Worm (Caenorhabditis elegans): ENCODE measurements around the gene cyp-35A2.
"Not testable (repeated sequence)": the region's sequence is repeated elsewhere in the genome, so short reads cannot be mapped to it uniquely, and the experiment has no call there.

cyp-35A2 gene

ce11 chrV:7341942-7342341 is 22.0 kb downstream of the cyp-35A2 start, which contains the start of the genes nhr-263 and nhr-148:
nhr-263 (minus strand) TSS chrV:7342042.
nhr-148 (plus strand) TSS chrV:7342156.
- TF ChIP-seq unc-62 (GFP tag; optimal IDR thresholded peaks at IDR 0.05) (no peak), lsy-2 (tag; optimal IDR thresholded peaks at IDR 0.05) (no peak), ceh-43 (GFP tag; optimal IDR thresholded peaks at IDR 0.05) (no peak), blmp-1 (tag; optimal IDR thresholded peaks at IDR 0.05) (no peak), mep-1 (tag; optimal IDR thresholded peaks at IDR 0.05) (no peak), pha-4 (tag; optimal IDR thresholded peaks at IDR 0.05) (no peak), M03D4.4 (tag; optimal IDR thresholded peaks at IDR 0.05) (no peak), drap-1 (GFP tag; optimal IDR thresholded peaks at IDR 0.05) (no peak), elt-3 (tag; optimal IDR thresholded peaks at IDR 0.05) (no peak), ztf-11 (tag; optimal IDR thresholded peaks at IDR 0.05) (no peak), flh-1 (GFP tag; optimal IDR thresholded peaks at IDR 0.05) (no peak), zip-8 (tag; optimal IDR thresholded peaks at IDR 0.05) (no peak), lin-32 (GFP tag; optimal IDR thresholded peaks at IDR 0.05) (no peak), ham-2 (GFP tag; optimal IDR thresholded peaks at IDR 0.05) (no peak)

- TF ChIP-seq elt-3 (tag; optimal IDR thresholded peaks at IDR 0.05) = no peak
- TF ChIP-seq zip-8 (tag; optimal IDR thresholded peaks at IDR 0.05) = no peak
- TF ChIP-seq mls-2 (tag; optimal IDR thresholded peaks at IDR 0.05) = no peak
- TF ChIP-seq unc-39 (tag; optimal IDR thresholded peaks at IDR 0.05) = no peak
- TF ChIP-seq lin-13 (tag; optimal IDR thresholded peaks at IDR 0.05) = no peak
- no peak for TF ChIP-seq unc-120 (tag; optimal IDR thresholded peaks at IDR 0.05; ENCODE audit: poor library complexity, severe bottlenecking)
- no peak for TF ChIP-seq snpc-4 (tag; optimal IDR thresholded peaks at IDR 0.05)
These were observed 24.2 kb downstream of the cyp-35A2 start, which contains the start of gene srh-187 for ce11 chrV:7339831-7340230. srh-187 (minus strand) TSS chrV:7339931.

ce11 chrV:7337218-7337617 is 26.8 kb downstream of the cyp-35A2 start, which contains the start of gene F10G2.7:
F10G2.7 (minus strand) TSS chrV:7337318.
- TF ChIP-seq nhr-12 (tag; optimal IDR thresholded peaks at IDR 0.05); elt-3 (tag; optimal IDR thresholded peaks at IDR 0.05); ces-1 (GFP tag; optimal IDR thresholded peaks at IDR 0.05): not testable (repeated sequence)

- TF ChIP-seq ham-2 (GFP tag; optimal IDR thresholded peaks at IDR 0.05) (no peak), unc-120 (tag; optimal IDR thresholded peaks at IDR 0.05; ENCODE audit: poor library complexity, severe bottlenecking) (no peak), lin-32 (GFP tag; optimal IDR thresholded peaks at IDR 0.05) (no peak), elt-3 (tag; optimal IDR thresholded peaks at IDR 0.05) (no peak), hlh-1 (tag; optimal IDR thresholded peaks at IDR 0.05) (peak; percentile 25), nhr-237 (tag; optimal IDR thresholded peaks at IDR 0.05) (no peak), pha-4 (tag; optimal IDR thresholded peaks at IDR 0.05) (no peak), ceh-39 (tag; optimal IDR thresholded peaks at IDR 0.05) (no peak)
These were observed 31.7 kb downstream of the cyp-35A2 start, which contains the start of gene F10G2.1 for ce11 chrV:7332253-7332652. F10G2.1 (plus strand) TSS chrV:7332553.

- TF ChIP-seq unc-120 (tag; optimal IDR thresholded peaks at IDR 0.05; ENCODE audit: poor library complexity, severe bottlenecking) = no peak
- no peak for TF ChIP-seq unc-62 (GFP tag; optimal IDR thresholded peaks at IDR 0.05)
- TF ChIP-seq drap-1 (GFP tag; optimal IDR thresholded peaks at IDR 0.05) = no peak
- TF ChIP-seq lin-32 (GFP tag; optimal IDR thresholded peaks at IDR 0.05) = no peak
- TF ChIP-seq snpc-4 (tag; optimal IDR thresholded peaks at IDR 0.05) = no peak
- no peak for TF ChIP-seq nhr-2 (tag; optimal IDR thresholded peaks at IDR 0.05)
- no peak for TF ChIP-seq elt-3 (tag; optimal IDR thresholded peaks at IDR 0.05)
- TF ChIP-seq hlh-1 (tag; optimal IDR thresholded peaks at IDR 0.05) = no peak
- TF ChIP-seq nhr-76 (tag; optimal IDR thresholded peaks at IDR 0.05) = no peak
- no peak for TF ChIP-seq flh-1 (GFP tag; optimal IDR thresholded peaks at IDR 0.05)
- TF ChIP-seq zip-8 (tag; optimal IDR thresholded peaks at IDR 0.05) = no peak
- TF ChIP-seq lsy-2 (tag; optimal IDR thresholded peaks at IDR 0.05) = no peak
- no peak for TF ChIP-seq mab-5 (tag; optimal IDR thresholded peaks at IDR 0.05)
These were observed 33.1 kb downstream of the cyp-35A2 start, which contains the start of gene F10G2.2 for ce11 chrV:7330868-7331267. F10G2.2 (plus strand) TSS chrV:7331168.

- TF ChIP-seq ceh-83 (GFP tag; optimal IDR thresholded peaks at IDR 0.05) = no peak
- no peak for TF ChIP-seq hlh-1 (tag; optimal IDR thresholded peaks at IDR 0.05)
- no peak for TF ChIP-seq M03D4.4 (tag; optimal IDR thresholded peaks at IDR 0.05)
- TF ChIP-seq mep-1 (tag; optimal IDR thresholded peaks at IDR 0.05) = no peak
- no peak for TF ChIP-seq nhr-76 (tag; optimal IDR thresholded peaks at IDR 0.05)
- TF ChIP-seq mab-5 (tag; optimal IDR thresholded peaks at IDR 0.05) = no peak
- no peak for TF ChIP-seq ces-1 (GFP tag; optimal IDR thresholded peaks at IDR 0.05)
- no peak for TF ChIP-seq ham-2 (GFP tag; optimal IDR thresholded peaks at IDR 0.05)
- no peak for TF ChIP-seq bed-3 (GFP tag; optimal IDR thresholded peaks at IDR 0.05)
- TF ChIP-seq ceh-43 (GFP tag; optimal IDR thresholded peaks at IDR 0.05) = no peak
- TF ChIP-seq ztf-11 (tag; optimal IDR thresholded peaks at IDR 0.05) = no peak
- TF ChIP-seq ceh-39 (tag; optimal IDR thresholded peaks at IDR 0.05) = no peak
- no peak for TF ChIP-seq lsy-2 (tag; optimal IDR thresholded peaks at IDR 0.05)
- no peak for TF ChIP-seq nhr-28 (tag; optimal IDR thresholded peaks at IDR 0.05)
- TF ChIP-seq unc-120 (tag; optimal IDR thresholded peaks at IDR 0.05; ENCODE audit: poor library complexity, severe bottlenecking) = no peak
These were observed 35.9 kb downstream of the cyp-35A2 start, which contains the start of gene clec-7 for ce11 chrV:7328092-7328491. clec-7 (plus strand) TSS chrV:7328392.

Data from whole organism, mixed stage, embryonic.